Worm (Caenorhabditis elegans) whole organism, early embryonic: Measurements from ENCODE around the gene K08D12.4.
A peak's percentile ranks its signal among the peaks of the same experiment; 100 is the strongest.

Source experiments
- B0310.2 ChIP-seq: sonication (generic microtip); optimal IDR thresholded peaks from 2 replicates; lab custom pipeline; 2016; ENCODE audit warnings: mild to moderate bottlenecking, missing genetic modification characterization, missing compliant biosample characterization
- F13C5.2 ChIP-seq: sonication (generic microtip); optimal IDR thresholded peaks from 2 replicates; lab custom pipeline; 2017; ENCODE audit warnings: mild to moderate bottlenecking, missing genetic modification characterization, inconsistent platforms, missing compliant biosample characterization
- aly-1 ChIP-seq: sonication (generic microtip); optimal IDR thresholded peaks from 2 replicates; lab custom pipeline; 2016; ENCODE audit warnings: missing genetic modification characterization, missing compliant biosample characterization
- ama-1 ChIP-seq: fragments of 150-350 bp; optimal IDR thresholded peaks from 2 replicates; lab custom pipeline; 2014
- ceh-36 ChIP-seq: sonication (generic microtip); optimal IDR thresholded peaks from 2 replicates; lab custom pipeline; 2016; ENCODE audit warnings: missing genetic modification characterization, inconsistent platforms, missing compliant biosample characterization
- flt-1 ChIP-seq: fragments of 200-800 bp; sonication (Bioruptor generic); IDR thresholded peaks from 2 replicates; pipeline ENCODE4 v1.3.6; 2022; ENCODE audit warnings: missing genetic modification characterization, missing compliant biosample characterization
- hnd-1 ChIP-seq: sonication (generic microtip); optimal IDR thresholded peaks from 2 replicates; lab custom pipeline; 2016; ENCODE audit warnings: missing genetic modification characterization, missing compliant biosample characterization
- scrt-1 ChIP-seq: fragments of 200-800 bp; sonication (Bioruptor generic); IDR thresholded peaks from 2 replicates; pipeline ENCODE4 v1.3.6; 2022; ENCODE audit warnings: missing genetic modification characterization, missing compliant biosample characterization
- sea-1 ChIP-seq: fragments of 200-800 bp; sonication (Bioruptor generic); conservative IDR thresholded peaks from 2 replicates; pipeline ENCODE4 v1.3.6; 2022; ENCODE audit warnings: missing genetic modification characterization, missing compliant biosample characterization
- tbx-37 ChIP-seq: fragments of 200-800 bp; sonication (Bioruptor generic); conservative IDR thresholded peaks from 2 replicates; pipeline ENCODE4 v1.3.6; 2022; ENCODE audit warnings: missing genetic modification reagents, missing genetic modification characterization, missing compliant biosample characterization
- tra-4 ChIP-seq: sonication (generic microtip); optimal IDR thresholded peaks from 2 replicates; lab custom pipeline; 2017; ENCODE audit warnings: missing genetic modification characterization, missing compliant biosample characterization

DNA sequence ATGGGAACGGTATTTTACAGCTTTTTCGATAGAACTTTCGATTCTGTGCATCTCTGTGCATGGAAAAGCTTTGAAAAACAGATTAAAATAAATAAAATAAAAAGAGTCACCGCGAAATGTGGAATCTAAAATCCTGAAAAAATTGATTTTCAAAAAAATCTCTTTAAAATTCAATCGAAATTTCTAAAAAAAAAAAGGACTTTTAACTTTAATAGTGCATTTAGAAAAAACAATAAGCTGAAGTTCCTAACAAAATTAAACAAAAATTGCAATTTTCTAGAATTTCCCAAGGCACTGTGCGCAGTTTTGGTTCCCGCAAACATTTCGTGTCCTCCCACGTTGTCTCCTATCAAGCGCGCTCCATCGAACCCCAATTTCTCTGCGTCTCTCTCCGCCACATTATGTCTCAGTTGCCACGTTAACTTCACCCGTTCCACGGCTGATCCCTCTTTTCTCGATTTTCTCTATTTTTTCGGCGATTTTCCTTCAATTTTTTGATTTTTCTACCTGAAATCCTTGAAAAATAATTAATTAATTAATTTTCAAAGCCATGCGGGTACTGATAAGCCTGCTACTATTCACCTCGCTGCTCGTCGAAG is 38.5 kb downstream of the K08D12.4 start, which contains the start of the genes Y41D4A.6 and Y41D4A.4:
- TF ChIP-seq ama-1 (lab: Kevin White, UChicago) = no peak
- TF ChIP-seq F13C5.2 (tag; lab: Kevin White, UChicago) = peak; percentile 65
- TF ChIP-seq B0310.2 = no peak
- no peak for TF ChIP-seq flt-1 (GFP tag; lab: Robert Waterston, UW)
- TF ChIP-seq ceh-36 = no peak
- peak; percentile 65 for TF ChIP-seq tbx-37
- no peak for TF ChIP-seq tra-4
- no peak for TF ChIP-seq sea-1 (GFP tag; lab: Robert Waterston, UW)
- TF ChIP-seq aly-1 (tag; lab: Kevin White, UChicago) = no peak
- TF ChIP-seq scrt-1 = no peak
- peak; percentile 44 for TF ChIP-seq hnd-1 (tag; lab: Kevin White, UChicago)
